Fruit fly (Drosophila melanogaster) whole organism, embryonic: Measurements from ENCODE around the gene CG34417.

Source experiments
- B-H2 ChIP-seq: fragments of 200-800 bp; sonication (Bioruptor generic); optimal IDR thresholded peaks from 2 replicates; lab custom pipeline; 2018; ENCODE audit warnings: missing biosample characterization, mild to moderate bottlenecking, missing genetic modification characterization
- Bteb2 ChIP-seq: fragments of 200-800 bp; sonication (Bioruptor generic); optimal IDR thresholded peaks from 2 replicates; lab custom pipeline; 2016; ENCODE audit warnings: missing biosample characterization, missing genetic modification characterization
- CG11398 ChIP-seq: fragments of 200-800 bp; sonication (Bioruptor generic); optimal IDR thresholded peaks from 2 replicates; lab custom pipeline; 2016; ENCODE audit warnings: missing biosample characterization, missing genetic modification characterization
- CG11504 ChIP-seq: fragments of 200-800 bp; sonication (Bioruptor generic); optimal IDR thresholded peaks from 3 replicates; lab custom pipeline; 2019; ENCODE audit warnings: missing biosample characterization, mild to moderate bottlenecking, missing genetic modification characterization, moderate library complexity
- CG12769 ChIP-seq: fragments of 200-800 bp; sonication (Bioruptor generic); optimal IDR thresholded peaks from 2 replicates; lab custom pipeline; 2019; ENCODE audit warnings: missing biosample characterization, mild to moderate bottlenecking, missing genetic modification characterization, moderate library complexity
- CG17186 ChIP-seq: fragments of 200-800 bp; sonication (Bioruptor generic); optimal IDR thresholded peaks from 3 replicates; lab custom pipeline; 2017; ENCODE audit warnings: missing biosample characterization, missing genetic modification reagents, missing genetic modification characterization
- CG2712 ChIP-seq: fragments of 200-800 bp; optimal IDR thresholded peaks from 3 replicates; lab custom pipeline; 2019; ENCODE audit warnings: missing biosample characterization, mild to moderate bottlenecking, missing genetic modification characterization, moderate library complexity
- CG31441 ChIP-seq: fragments of 200-800 bp; sonication (Bioruptor generic); IDR thresholded peaks from 2 replicates; pipeline ENCODE4 v1.3.6; 2022; ENCODE audit warnings: missing biosample characterization, missing genetic modification characterization
- CG3838 ChIP-seq: fragments of 200-800 bp; sonication (Bioruptor generic); optimal IDR thresholded peaks from 3 replicates; lab custom pipeline; 2016; ENCODE audit warnings: missing biosample characterization, missing genetic modification characterization
- CG8089 ChIP-seq: fragments of 200-800 bp; sonication (Bioruptor generic); optimal IDR thresholded peaks from 3 replicates; lab custom pipeline; 2016; ENCODE audit warnings: missing biosample characterization, missing genetic modification characterization
- CG8290 ChIP-seq, 3 experiments: fragments of 200-800 bp; sonication (Bioruptor generic); optimal IDR thresholded peaks; 2 replicates each; lab custom pipeline; 2016 to 2019; ENCODE audit warnings: missing biosample characterization in 3 of 3, missing genetic modification characterization in 3 of 3, mild to moderate bottlenecking in 2 of 3, moderate library complexity in 1 of 3
- CG8359 ChIP-seq: fragments of 200-800 bp; sonication (Bioruptor generic); optimal IDR thresholded peaks from 2 replicates; lab custom pipeline; 2017; ENCODE audit warnings: missing biosample characterization, mild to moderate bottlenecking, missing genetic modification characterization, borderline replicate concordance
- CG8388 ChIP-seq: fragments of 200-800 bp; sonication (Bioruptor generic); optimal IDR thresholded peaks from 2 replicates; lab custom pipeline; 2019; ENCODE audit warnings: missing biosample characterization, mild to moderate bottlenecking, missing genetic modification characterization, moderate library complexity
- CG8924 ChIP-seq: fragments of 200-800 bp; optimal IDR thresholded peaks from 3 replicates; lab custom pipeline; 2019; ENCODE audit warnings: missing biosample characterization, mild to moderate bottlenecking, missing genetic modification characterization, moderate library complexity
- CG9609 ChIP-seq: fragments of 200-800 bp; sonication (Bioruptor generic); optimal IDR thresholded peaks from 3 replicates; lab custom pipeline; 2016; ENCODE audit warnings: missing biosample characterization, missing genetic modification characterization
- CTCF ChIP-seq: fragments of 200-800 bp; sonication (Bioruptor generic); optimal IDR thresholded peaks from 2 replicates; lab custom pipeline; 2017; ENCODE audit warnings: missing biosample characterization, mild to moderate bottlenecking, missing genetic modification characterization, moderate library complexity
- Dad ChIP-seq: fragments of 200-800 bp; sonication (Bioruptor generic); optimal IDR thresholded peaks from 3 replicates; lab custom pipeline; 2016; ENCODE audit warnings: missing biosample characterization, missing genetic modification characterization
- Dek ChIP-seq: fragments of 200-800 bp; sonication (Bioruptor generic); optimal IDR thresholded peaks from 3 replicates; lab custom pipeline; 2019; ENCODE audit warnings: missing biosample characterization, mild to moderate bottlenecking, missing genetic modification characterization, moderate library complexity
- Dref ChIP-seq: fragments of 200-800 bp; sonication (Bioruptor generic); IDR thresholded peaks from 2 replicates; pipeline ENCODE4 v1.3.6; 2022; ENCODE audit warnings: missing biosample characterization, missing genetic modification characterization
- ERR ChIP-seq: fragments of 200-800 bp; sonication (Bioruptor generic); optimal IDR thresholded peaks from 2 replicates; lab custom pipeline; 2016; ENCODE audit warnings: missing biosample characterization, missing genetic modification characterization
- HmgZ ChIP-seq: fragments of 200-800 bp; sonication (Bioruptor generic); optimal IDR thresholded peaks from 2 replicates; lab custom pipeline; 2018; ENCODE audit warnings: missing biosample characterization, mild to moderate bottlenecking, missing genetic modification characterization
- Hr51 ChIP-seq, 2 experiments: fragments of 200-800 bp; sonication (Bioruptor generic); optimal IDR thresholded peaks; 2 replicates in 1 of 2; 3 replicates in 1 of 2; lab custom pipeline; 2016 to 2018; ENCODE audit warnings: missing biosample characterization in 2 of 2, missing genetic modification characterization in 2 of 2, mild to moderate bottlenecking in 1 of 2, moderate library complexity in 1 of 2
- Mad ChIP-seq: fragments of 200-800 bp; sonication (Bioruptor generic); optimal IDR thresholded peaks from 2 replicates; lab custom pipeline; 2016; ENCODE audit warnings: missing biosample characterization, missing genetic modification characterization
- NC2β ChIP-seq: fragments of 200-800 bp; sonication (Bioruptor generic); optimal IDR thresholded peaks from 2 replicates; lab custom pipeline; 2016; ENCODE audit warnings: missing biosample characterization, missing genetic modification characterization
- Rfx ChIP-seq: fragments of 200-800 bp; sonication (Bioruptor generic); IDR thresholded peaks from 2 replicates; pipeline ENCODE4 v1.3.6; 2022; ENCODE audit warnings: missing biosample characterization, missing genetic modification characterization
- Usf ChIP-seq: fragments of 200-800 bp; sonication (Bioruptor generic); optimal IDR thresholded peaks from 2 replicates; lab custom pipeline; 2017; ENCODE audit warnings: missing genotype, missing biosample characterization, missing genetic modification characterization
- Xbp1 ChIP-seq: fragments of 200-800 bp; sonication (Bioruptor generic); optimal IDR thresholded peaks from 3 replicates; lab custom pipeline; 2016; ENCODE audit warnings: missing biosample characterization, mild to moderate bottlenecking, missing genetic modification characterization
- ap ChIP-seq: fragments of 200-800 bp; sonication (Bioruptor generic); IDR thresholded peaks from 2 replicates; pipeline ENCODE4 v1.3.6; 2022; ENCODE audit warnings: missing biosample characterization, missing genetic modification characterization
- dpn ChIP-seq, 2 experiments: fragments of 200-800 bp; sonication (Bioruptor generic); optimal IDR thresholded peaks; 3 replicates each; lab custom pipeline; 2016; ENCODE audit warnings: missing biosample characterization in 2 of 2, missing genetic modification characterization in 2 of 2
- eve ChIP-seq, 2 experiments: fragments of >200 bp; optimal IDR thresholded peaks; 2 replicates each; lab custom pipeline; 2017; ENCODE audit warnings: missing biosample characterization in 2 of 2, missing genetic modification characterization in 2 of 2
- gem ChIP-seq: fragments of 200-800 bp; sonication (Bioruptor generic); optimal IDR thresholded peaks from 2 replicates; lab custom pipeline; 2019; ENCODE audit warnings: missing biosample characterization, mild to moderate bottlenecking, missing genetic modification characterization, moderate library complexity
- grau ChIP-seq: fragments of 200-800 bp; optimal IDR thresholded peaks from 3 replicates; lab custom pipeline; 2019; ENCODE audit warnings: missing biosample characterization, mild to moderate bottlenecking, missing genetic modification characterization, moderate library complexity
- hbn ChIP-seq: fragments of 200-800 bp; sonication (Bioruptor generic); IDR thresholded peaks from 2 replicates; pipeline ENCODE4 v1.3.6; 2022; ENCODE audit warnings: missing biosample characterization, missing genetic modification characterization; ENCODE audit not compliant: partially characterized antibody
- kah ChIP-seq: fragments of 200-800 bp; sonication (Bioruptor generic); optimal IDR thresholded peaks from 2 replicates; lab custom pipeline; 2018; ENCODE audit warnings: missing biosample characterization, mild to moderate bottlenecking, missing genetic modification characterization
- lov ChIP-seq, 2 experiments: fragments of 200-800 bp in 1 of 2; fragments of >200 bp in 1 of 2; sonication (Bioruptor generic) in 1 of 2; IDR thresholded peaks in 1 of 2; optimal IDR thresholded peaks in 1 of 2; 2 replicates in 1 of 2; 3 replicates in 1 of 2; pipeline versions ENCODE4 v1.3.6 to Lab custom; 2017 to 2022; ENCODE audit warnings: missing biosample characterization in 1 of 2, missing genetic modification characterization in 1 of 2
- nerfin-2 ChIP-seq: fragments of 200-800 bp; sonication (Bioruptor generic); IDR thresholded peaks from 2 replicates; pipeline ENCODE4 v1.3.6; 2022; ENCODE audit warnings: missing biosample characterization, missing genetic modification characterization; ENCODE audit not compliant: partially characterized antibody
- pita ChIP-seq: fragments of 200-800 bp; sonication (Bioruptor generic); optimal IDR thresholded peaks from 2 replicates; lab custom pipeline; 2017; ENCODE audit warnings: missing biosample characterization, mild to moderate bottlenecking, missing genetic modification characterization
- ranshi ChIP-seq: fragments of 200-800 bp; sonication (Bioruptor generic); IDR thresholded peaks from 2 replicates; pipeline ENCODE4 v1.3.6; 2022; ENCODE audit warnings: missing biosample characterization, missing genetic modification characterization
- sob ChIP-seq: fragments of 200-800 bp; sonication (Bioruptor generic); IDR thresholded peaks from 2 replicates; pipeline ENCODE4 v1.3.6; 2022; ENCODE audit warnings: missing biosample characterization, missing genetic modification characterization
- tgo ChIP-seq: fragments of 200-800 bp; sonication (Bioruptor generic); IDR thresholded peaks from 3 replicates; pipeline ENCODE4 v1.3.6; 2022; ENCODE audit warnings: missing biosample characterization, missing genetic modification characterization
- trem ChIP-seq: fragments of 200-800 bp; optimal IDR thresholded peaks from 3 replicates; lab custom pipeline; 2019; ENCODE audit warnings: missing biosample characterization, mild to moderate bottlenecking, missing genetic modification characterization, moderate library complexity
- trh ChIP-seq: fragments of 200-800 bp; sonication (Bioruptor generic); optimal IDR thresholded peaks from 2 replicates; lab custom pipeline; 2016; ENCODE audit warnings: missing biosample characterization, missing genetic modification characterization
- tx ChIP-seq: fragments of 200-800 bp; sonication (Bioruptor generic); optimal IDR thresholded peaks from 2 replicates; lab custom pipeline; 2016; ENCODE audit warnings: missing biosample characterization, missing genetic modification characterization
- unpg ChIP-seq: fragments of 200-800 bp; sonication (Bioruptor generic); optimal IDR thresholded peaks from 3 replicates; lab custom pipeline; 2018; ENCODE audit warnings: missing biosample characterization, mild to moderate bottlenecking, missing genetic modification characterization, moderate library complexity
- vvl ChIP-seq: fragments of 200-800 bp; sonication (Bioruptor generic); IDR thresholded peaks from 2 replicates; pipeline ENCODE4 v1.3.6; 2022; ENCODE audit warnings: missing biosample characterization, missing genetic modification characterization
- zfh2 ChIP-seq: fragments of 200-800 bp; sonication (Bioruptor generic); optimal IDR thresholded peaks from 2 replicates; lab custom pipeline; 2016; ENCODE audit warnings: missing biosample characterization, missing genetic modification characterization

Gene CG34417

DNA sequence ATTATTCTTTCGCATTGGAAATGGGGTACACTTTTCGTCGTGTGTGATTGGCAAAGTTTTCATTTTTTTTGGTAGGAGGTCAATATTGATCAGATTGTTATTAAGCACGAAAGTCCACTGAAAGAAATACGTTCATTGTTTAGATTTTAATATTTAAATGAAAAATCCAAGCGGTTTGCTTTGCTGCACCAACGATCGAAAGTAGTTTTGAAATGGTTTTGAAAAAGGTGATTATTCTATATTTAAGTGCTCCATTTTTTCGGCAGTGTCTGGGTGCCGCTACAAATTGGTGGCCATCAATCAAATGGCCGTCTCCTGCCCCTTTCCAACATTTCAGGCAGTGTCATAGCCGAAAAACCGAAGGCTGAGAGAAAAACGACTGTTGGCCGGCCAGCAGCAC, 33.9 kb downstream of the CG34417 start (continued):
- TF ChIP-seq kah (GFP tag; lab: Kevin White, UChicago) (no peak), CG9609 (no peak), CG8388 (GFP tag; lab: Kevin White, UChicago) (no peak)
- TF ChIP-seq, all 482 proteins: peak for 94

DNA sequence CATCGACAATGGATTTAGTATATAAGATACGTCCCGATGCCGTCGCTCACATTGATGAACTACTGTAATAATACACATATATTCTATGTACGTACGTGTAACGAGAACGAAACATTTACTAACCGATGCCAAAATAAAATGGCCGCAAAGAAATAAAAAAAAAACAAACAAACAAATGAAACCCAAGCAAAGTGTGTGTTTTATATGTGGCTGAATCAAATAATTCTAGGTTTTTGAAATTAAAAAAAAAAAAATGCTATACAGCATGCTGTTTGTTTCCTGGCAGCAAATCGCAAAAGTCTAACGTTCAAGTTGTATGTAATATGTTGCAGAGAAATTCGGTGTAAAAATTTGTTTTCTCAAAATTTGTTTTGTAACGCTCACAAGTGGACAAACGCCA, 48.4 kb downstream of the CG34417 start, which contains the start of gene CG17717:
CG17717 (plus strand) TSS at position 301 of the 400 bp plus-strand sequence.
- TF ChIP-seq Dad (GFP tag; lab: Kevin White, UChicago) (no peak), CG8089 (GFP tag; lab: Kevin White, UChicago) (no peak), vvl (GFP tag; lab: Robert Waterston, UW) (no peak), Dek (tag; lab: Kevin White, UChicago) (no peak), CG8290 (GFP tag; optimal IDR thresholded peaks at IDR 0.05; lab: Kevin White, UChicago) (peak; percentile 19), CG8290 (tag; optimal IDR thresholded peaks at IDR 0.05; lab: Kevin White, UChicago) (no peak), gem (tag; lab: Kevin White, UChicago) (no peak), CG12769 (tag; lab: Kevin White, UChicago) (no peak), Dref (GFP tag; lab: Robert Waterston, UW) (no peak)

DNA sequence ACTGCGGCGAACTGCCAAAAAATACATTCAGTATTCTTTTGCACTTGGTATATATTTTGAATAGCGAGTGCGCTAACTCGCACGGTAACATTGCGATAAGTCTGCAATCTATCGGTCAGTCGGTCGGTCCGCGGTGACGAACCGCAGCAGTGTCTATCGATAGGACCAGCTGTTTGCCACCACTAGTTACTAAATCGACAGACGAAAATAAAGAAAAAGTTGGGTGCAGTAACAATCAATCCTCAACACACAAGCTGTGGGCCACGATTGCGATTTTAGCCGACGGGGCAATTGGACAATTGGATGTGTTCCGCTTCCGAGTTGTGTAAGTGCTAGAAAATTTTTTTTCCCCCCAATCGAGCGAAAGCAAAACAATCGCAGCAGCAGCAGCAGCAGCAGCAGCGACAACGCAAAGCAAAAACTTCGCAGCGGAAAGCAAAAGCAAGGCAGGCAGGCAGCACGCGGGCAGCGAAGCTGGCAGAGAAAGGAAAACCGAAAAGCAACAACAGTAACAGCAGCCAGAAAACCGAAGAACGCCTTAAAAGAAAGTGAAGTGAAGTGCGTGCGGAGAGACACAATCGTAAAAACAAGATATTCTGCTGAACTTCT, 50.2 kb downstream of the CG34417 start, which contains the start of gene Pat1:
Pat1 (plus strand) TSS at position 96 of the 609 bp plus-strand sequence.
- TF ChIP-seq B-H2 (GFP tag; lab: Kevin White, UChicago) (peak; percentile 35), hbn (GFP tag; lab: Robert Waterston, UW) (peak; percentile 80), trh (GFP tag; lab: Kevin White, UChicago) (no peak), sob (GFP tag; lab: Robert Waterston, UW) (0 out of 2 replicates have a peak, but pooled peaks have one; percentile 29), ranshi (no peak), CG3838 (GFP tag; lab: Kevin White, UChicago) (no peak), unpg (GFP tag; lab: Kevin White, UChicago) (peak; percentile 5), nerfin-2 (peak; percentile 63), Mad (GFP tag; lab: Kevin White, UChicago) (no peak), eve (GFP tag; optimal IDR thresholded peaks at IDR 0.05; lab: Kevin White, UChicago) (no peak), CG2712 (peak; percentile 44), lov (optimal IDR thresholded peaks at IDR 0.05; lab: Kevin White, UChicago) (no peak), lov (GFP tag; IDR thresholded peaks at IDR 0.05; lab: Robert Waterston, UW) (no peak), pita (GFP tag; lab: Kevin White, UChicago) (no peak), CG8924 (peak; percentile 35), trem (peak; percentile 59), CG11398 (GFP tag; lab: Kevin White, UChicago) (no peak), CG8359 (GFP tag; lab: Kevin White, UChicago) (no peak), tgo (no peak), CG17186 (GFP tag; lab: Kevin White, UChicago) (peak; percentile 93), grau (tag; lab: Kevin White, UChicago) (peak; percentile 19), NC2β (GFP tag; lab: Kevin White, UChicago) (peak; percentile 27), Hr51 (GFP tag; optimal IDR thresholded peaks at IDR 0.05; lab: Kevin White, UChicago) (peak in 1 of 2 experiments; percentile 16), Bteb2 (no peak), ap (GFP tag; lab: Robert Waterston, UW) (no peak), CG31441 (GFP tag; lab: Robert Waterston, UW) (0 out of 2 replicates have a peak, but pooled peaks have one; percentile 17), CTCF (GFP tag; lab: Kevin White, UChicago) (peak; percentile 11), ERR (GFP tag; lab: Kevin White, UChicago) (peak; percentile 15), Usf (GFP tag; lab: Kevin White, UChicago) (no peak), HmgZ (tag; lab: Kevin White, UChicago) (peak; percentile 66), dpn (GFP tag; optimal IDR thresholded peaks at IDR 0.05; lab: Kevin White, UChicago) (peak in 1 of 2 experiments; percentile 41), tx (GFP tag; lab: Kevin White, UChicago) (peak; percentile 1), zfh2 (GFP tag; lab: Kevin White, UChicago) (no peak), Rfx (peak; percentile 52), CG11504 (tag; lab: Kevin White, UChicago) (peak; percentile 43), Xbp1 (peak; percentile 14)
